Worm (Caenorhabditis elegans) whole organism, L4/young adult: Measurements from ENCODE around the gene hch-1.

Source experiments
- W03F9.2 ChIP-seq: fragments of 150-350 bp; optimal IDR thresholded peaks from 2 replicates; lab custom pipeline; 2014; ENCODE audit warnings: missing biosample characterization, missing genetic modification characterization
- dao-5 ChIP-seq: sonication (generic microtip); optimal IDR thresholded peaks from 2 replicates; lab custom pipeline; 2016; ENCODE audit warnings: missing genotype, missing genetic modification characterization, moderate library complexity, missing compliant biosample characterization
- him-1 ChIP-seq: sonication (generic microtip); optimal IDR thresholded peaks from 2 replicates; lab custom pipeline; 2016; ENCODE audit warnings: missing genotype, missing genetic modification reagents, missing genetic modification characterization, missing compliant biosample characterization

DNA sequence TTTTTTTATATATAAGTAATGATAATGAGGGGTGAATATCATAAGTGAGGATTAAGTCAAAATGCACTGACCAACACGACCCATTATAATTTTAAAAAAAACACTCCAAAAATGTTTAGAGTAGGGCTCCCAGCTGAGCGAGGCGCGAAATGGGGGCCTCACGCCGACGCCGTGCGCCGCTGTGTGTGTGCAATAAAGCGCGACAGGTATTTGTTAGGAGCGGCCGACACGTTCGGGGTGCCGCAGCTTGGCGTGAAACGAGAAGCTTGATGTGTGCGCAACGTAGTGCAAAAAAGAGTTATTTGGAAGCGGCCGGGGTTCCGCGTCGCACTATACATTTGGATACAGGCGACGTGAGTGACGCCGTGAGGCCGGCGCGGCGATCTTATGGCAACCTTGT is 25.2 kb upstream of the hch-1 start:
- no peak for TF ChIP-seq W03F9.2 (tag; lab: Kevin White, UChicago)
- TF ChIP-seq him-1 (tag; lab: Kevin White, UChicago), result no peak
- TF ChIP-seq dao-5 (tag; lab: Kevin White, UChicago), result no peak
